Fruit fly (Drosophila melanogaster) whole organism, adult: ENCODE results near the gene NO66.

Source experiments
- CG11617 ChIP-seq: fragments of 200-800 bp; sonication (Bioruptor generic); optimal IDR thresholded peaks from 2 replicates; lab custom pipeline; 2017; ENCODE audit warnings: mild to moderate bottlenecking, missing biosample characterization, missing genetic modification reagents, missing genetic modification characterization
- CG12768 ChIP-seq: fragments of 200-800 bp; sonication (Bioruptor generic); optimal IDR thresholded peaks from 2 replicates; lab custom pipeline; 2017; ENCODE audit warnings: missing biosample characterization, missing genetic modification characterization, mild to moderate bottlenecking, moderate library complexity, missing genetic modification reagents
- CG14711 ChIP-seq: fragments of 200-800 bp; sonication (Bioruptor generic); optimal IDR thresholded peaks from 2 replicates; lab custom pipeline; 2018; ENCODE audit warnings: missing biosample characterization, mild to moderate bottlenecking, missing genetic modification characterization, moderate library complexity
- CG1620 ChIP-seq: fragments of 200-800 bp; sonication (Bioruptor generic); optimal IDR thresholded peaks from 2 replicates; lab custom pipeline; 2016; ENCODE audit warnings: missing biosample characterization, missing genetic modification characterization
- CG33017 ChIP-seq: fragments of 200-800 bp; sonication (Bioruptor generic); optimal IDR thresholded peaks from 2 replicates; lab custom pipeline; 2018; ENCODE audit warnings: missing biosample characterization, mild to moderate bottlenecking, missing genetic modification characterization, moderate library complexity
- CG5204 ChIP-seq: fragments of 200-800 bp; sonication (Bioruptor generic); optimal IDR thresholded peaks from 2 replicates; lab custom pipeline; 2016; ENCODE audit warnings: missing biosample characterization, missing genetic modification characterization
- CG7045 ChIP-seq: fragments of 200-800 bp; sonication (Bioruptor generic); optimal IDR thresholded peaks from 2 replicates; lab custom pipeline; 2017; ENCODE audit warnings: missing biosample characterization, mild to moderate bottlenecking, missing genetic modification characterization
- CG7101 ChIP-seq: fragments of 200-800 bp; sonication (Bioruptor generic); optimal IDR thresholded peaks from 2 replicates; lab custom pipeline; 2018; ENCODE audit warnings: missing biosample characterization, mild to moderate bottlenecking, missing genetic modification characterization, moderate library complexity
- Clk ChIP-seq: fragments of 200-800 bp; sonication (Bioruptor generic); optimal IDR thresholded peaks from 2 replicates; lab custom pipeline; 2017; ENCODE audit warnings: missing biosample characterization, missing genetic modification characterization
- Crg-1 ChIP-seq: fragments of 200-800 bp; sonication (Bioruptor generic); optimal IDR thresholded peaks from 2 replicates; lab custom pipeline; 2016; ENCODE audit warnings: missing biosample characterization, missing genetic modification characterization
- Hr96 ChIP-seq: fragments of 200-800 bp; sonication (Bioruptor generic); optimal IDR thresholded peaks from 2 replicates; lab custom pipeline; 2016; ENCODE audit warnings: missing biosample characterization, missing genetic modification characterization
- Mnt ChIP-seq: fragments of 200-800 bp; sonication (Bioruptor generic); optimal IDR thresholded peaks from 2 replicates; lab custom pipeline; 2016; ENCODE audit warnings: missing biosample characterization, mild to moderate bottlenecking, missing genetic modification characterization
- bab1 ChIP-seq: fragments of 200-800 bp; sonication (Bioruptor generic); optimal IDR thresholded peaks from 3 replicates; lab custom pipeline; 2019; ENCODE audit warnings: missing biosample characterization, mild to moderate bottlenecking, missing genetic modification characterization, moderate library complexity
- cic ChIP-seq: fragments of 200-800 bp; sonication (Bioruptor generic); optimal IDR thresholded peaks from 2 replicates; lab custom pipeline; 2017; ENCODE audit warnings: missing biosample characterization, mild to moderate bottlenecking, missing genetic modification characterization, moderate library complexity
- cnc ChIP-seq, 2 experiments: fragments of >200 bp; optimal IDR thresholded peaks; 2 replicates each; lab custom pipeline; 2017
- kay ChIP-seq: fragments of 200-800 bp; sonication (Bioruptor generic); peaks from one replicate; lab custom pipeline; 2016; ENCODE audit warnings: missing biosample characterization, missing genetic modification characterization, borderline replicate concordance
- ovo ChIP-seq: fragments of 200-800 bp; sonication (Bioruptor generic); optimal IDR thresholded peaks from 2 replicates; lab custom pipeline; 2016; ENCODE audit warnings: missing biosample characterization, missing genetic modification characterization
- pad ChIP-seq: fragments of 200-800 bp; sonication (Bioruptor generic); optimal IDR thresholded peaks from 3 replicates; lab custom pipeline; 2017; ENCODE audit warnings: missing biosample characterization, missing genetic modification characterization, mild to moderate bottlenecking, moderate library complexity, missing genetic modification reagents
- tj ChIP-seq: fragments of 200-800 bp; sonication (Bioruptor generic); optimal IDR thresholded peaks from 3 replicates; lab custom pipeline; 2017; ENCODE audit warnings: missing biosample characterization, mild to moderate bottlenecking, missing genetic modification characterization, moderate library complexity
- toe ChIP-seq: fragments of 200-800 bp; sonication (Bioruptor generic); optimal IDR thresholded peaks from 2 replicates; lab custom pipeline; 2016; ENCODE audit warnings: missing biosample characterization, missing genetic modification characterization

Gene NO66

dm6 chrX:4319240-4319639, at the start of gene NO66:
Gene NO66 (plus strand): TSS chrX:4319438.
- TF ChIP-seq Mnt (GFP tag; lab: Kevin White, UChicago): peak; percentile 67

DNA sequence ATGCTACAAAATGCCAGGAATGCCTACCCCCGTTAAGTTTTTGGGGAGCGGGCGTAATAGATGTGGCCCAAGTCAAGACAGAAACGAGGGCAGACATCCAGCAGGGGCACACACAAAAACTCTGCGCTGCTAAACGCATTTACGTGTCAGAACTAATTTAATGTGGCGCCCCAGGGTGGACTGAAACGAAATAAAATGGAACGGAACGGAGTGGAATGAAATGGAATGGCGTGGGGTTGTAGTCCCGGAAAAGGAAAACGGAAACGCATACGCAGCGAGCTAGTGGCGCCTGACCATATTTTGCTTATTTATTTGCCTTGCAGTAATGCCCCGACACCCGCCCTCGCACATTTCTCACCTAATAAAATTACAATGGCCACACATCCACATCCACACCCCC, 45.7 kb upstream of the NO66 start:
- TF ChIP-seq toe (no peak), Clk (GFP tag; lab: Kevin White, UChicago) (no peak), Mnt (GFP tag; lab: Kevin White, UChicago) (no peak), Crg-1 (no peak)

DNA sequence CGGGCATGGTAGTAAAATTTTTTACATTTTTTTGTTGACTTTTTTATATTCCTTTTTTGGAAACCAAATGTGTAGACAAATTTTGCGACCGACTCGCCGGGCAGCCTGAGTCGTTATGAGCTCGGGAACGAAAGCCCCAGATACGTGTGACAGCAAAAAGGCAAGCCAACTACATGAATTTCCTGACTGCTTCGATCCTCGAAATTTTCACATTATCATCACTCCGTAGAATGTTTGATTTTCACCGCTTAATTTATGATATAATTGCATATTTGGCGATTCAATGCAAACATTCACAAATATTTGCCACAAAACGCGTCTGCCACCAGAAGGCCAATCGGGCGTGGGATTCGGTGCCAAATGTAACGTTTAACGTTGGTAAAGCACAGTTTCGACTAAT, 42.3 kb upstream of the NO66 start, which contains the start of gene CG15577:
TSS of gene CG15577 (minus strand) at position 101 of the 400 bp plus-strand sequence.
- TF ChIP-seq CG14711 (tag; lab: Kevin White, UChicago) (no peak), CG7101 (no peak), pad (GFP tag; lab: Kevin White, UChicago) (no peak), kay (GFP tag; lab: Kevin White, UChicago) (no peak)

DNA sequence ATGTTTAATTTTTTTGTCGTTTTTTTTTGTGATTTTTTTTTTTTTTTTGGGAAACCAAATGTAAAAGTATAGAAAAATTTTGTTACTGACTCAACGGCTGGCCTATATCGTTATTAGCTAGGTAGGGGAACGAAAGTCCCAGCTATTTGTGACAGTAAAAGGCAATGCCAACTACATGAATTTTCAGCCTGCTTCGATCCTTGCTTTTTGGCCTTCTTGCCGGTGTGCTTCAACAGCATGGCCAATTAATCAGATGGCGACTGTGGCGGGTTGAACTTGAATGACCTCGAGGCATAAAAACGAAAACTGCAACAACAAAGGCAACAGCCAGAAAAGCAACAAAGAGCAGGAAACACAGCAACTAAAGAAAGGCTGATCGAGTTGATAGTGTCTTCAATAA, 41.4 kb upstream of the NO66 start, which contains the start of gene CG15578:
TSS of gene CG15578 (minus strand) at position 101 of the 400 bp plus-strand sequence.
- no peak for TF ChIP-seq Hr96 (GFP tag; lab: Kevin White, UChicago)
- TF ChIP-seq Mnt (GFP tag; lab: Kevin White, UChicago): no peak

dm6 chrX:4280769-4281168, 38.5 kb upstream of the NO66 start:
- TF ChIP-seq CG7045 (GFP tag; lab: Kevin White, UChicago) (no peak), CG1620 (GFP tag; lab: Kevin White, UChicago) (no peak), toe (no peak), cic (GFP tag; lab: Kevin White, UChicago) (no peak), ovo (GFP tag; lab: Kevin White, UChicago) (no peak), CG5204 (no peak), Clk (GFP tag; lab: Kevin White, UChicago) (no peak), CG33017 (no peak), pad (GFP tag; lab: Kevin White, UChicago) (no peak), Mnt (GFP tag; lab: Kevin White, UChicago) (no peak), Hr96 (GFP tag; lab: Kevin White, UChicago) (no peak), CG12768 (GFP tag; lab: Kevin White, UChicago) (no peak), bab1 (GFP tag; lab: Kevin White, UChicago) (no peak), CG14711 (tag; lab: Kevin White, UChicago) (no peak), cnc (optimal IDR thresholded peaks at IDR 0.05; lab: Kevin White, UChicago) (no peak), Crg-1 (no peak)

DNA sequence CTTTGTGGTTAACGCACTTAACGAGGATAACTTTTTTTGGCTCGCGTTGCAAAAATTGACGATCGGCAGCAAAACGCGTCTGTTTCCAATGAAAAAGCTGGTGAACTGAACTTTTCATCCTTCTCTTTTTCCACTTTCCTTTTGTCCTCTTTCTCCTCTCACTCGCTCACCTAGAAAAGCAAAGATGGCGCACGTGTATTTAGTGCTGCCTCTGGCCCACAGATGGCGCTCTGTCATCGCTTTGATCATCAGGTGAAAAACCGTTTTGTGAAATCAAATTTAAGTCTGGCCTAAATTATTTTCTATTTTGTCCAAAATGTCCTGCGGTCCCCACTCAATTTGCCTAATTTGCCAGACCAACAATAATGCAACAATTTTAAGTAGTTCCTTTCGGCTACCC, 25.8 kb upstream of the NO66 start:
- TF ChIP-seq ovo (GFP tag; lab: Kevin White, UChicago): no peak
- TF ChIP-seq kay (GFP tag; lab: Kevin White, UChicago): no peak
- TF ChIP-seq Clk (GFP tag; lab: Kevin White, UChicago): no peak
- no peak for TF ChIP-seq CG11617 (GFP tag; lab: Kevin White, UChicago)
- TF ChIP-seq cnc (optimal IDR thresholded peaks at IDR 0.05; lab: Kevin White, UChicago): no peak
- TF ChIP-seq cic (GFP tag; lab: Kevin White, UChicago): no peak

dm6 chrX:4302246-4302645, 17.0 kb upstream of the NO66 start, which contains the start of gene CG12692:
Gene CG12692 (minus strand): TSS chrX:4302346.
- TF ChIP-seq CG5204 (no peak), CG14711 (tag; lab: Kevin White, UChicago) (no peak), CG12768 (GFP tag; lab: Kevin White, UChicago) (no peak), CG1620 (GFP tag; lab: Kevin White, UChicago) (no peak), CG7045 (GFP tag; lab: Kevin White, UChicago) (no peak), Clk (GFP tag; lab: Kevin White, UChicago) (no peak), kay (GFP tag; lab: Kevin White, UChicago) (no peak), CG11617 (GFP tag; lab: Kevin White, UChicago) (no peak), CG7101 (no peak), pad (GFP tag; lab: Kevin White, UChicago) (no peak), ovo (GFP tag; lab: Kevin White, UChicago) (no peak), Hr96 (GFP tag; lab: Kevin White, UChicago) (no peak), toe (no peak), Mnt (GFP tag; lab: Kevin White, UChicago) (no peak), bab1 (GFP tag; lab: Kevin White, UChicago) (no peak), tj (no peak), Crg-1 (no peak), cnc (optimal IDR thresholded peaks at IDR 0.05; lab: Kevin White, UChicago) (no peak)

- TF ChIP-seq CG33017 (no peak), tj (no peak), CG5204 (no peak), Crg-1 (no peak), cnc (optimal IDR thresholded peaks at IDR 0.05; lab: Kevin White, UChicago) (no peak), cic (GFP tag; lab: Kevin White, UChicago) (no peak), Clk (GFP tag; lab: Kevin White, UChicago) (no peak), CG7045 (GFP tag; lab: Kevin White, UChicago) (no peak), kay (GFP tag; lab: Kevin White, UChicago) (no peak), CG7101 (no peak), CG14711 (tag; lab: Kevin White, UChicago) (no peak), CG11617 (GFP tag; lab: Kevin White, UChicago) (no peak), bab1 (GFP tag; lab: Kevin White, UChicago) (no peak), toe (no peak), CG12768 (GFP tag; lab: Kevin White, UChicago) (no peak), pad (GFP tag; lab: Kevin White, UChicago) (no peak)
Measured at dm6 chrX:4305980-4306379, 13.3 kb upstream of the NO66 start.
